Worm (Caenorhabditis elegans) whole organism, midembryonic: ENCODE results near the gene fbxb-64.
"Not testable (repeated sequence)": the region's sequence is repeated elsewhere in the genome, so short reads cannot be mapped to it uniquely, and the experiment has no call there.

Experiments used
- T22C8.4 ChIP-seq: fragments of 200-800 bp; sonication (Bioruptor generic); IDR thresholded peaks from 2 replicates; pipeline ENCODE4 v1.3.6; 2022; ENCODE audit warnings: missing genetic modification characterization, missing compliant biosample characterization
- cog-1 ChIP-seq: sonication (generic microtip); optimal IDR thresholded peaks from 2 replicates; lab custom pipeline; 2016; ENCODE audit warnings: missing genetic modification characterization, missing compliant biosample characterization
- flt-1 ChIP-seq: fragments of 200-800 bp; sonication (Bioruptor generic); IDR thresholded peaks from 2 replicates; pipeline ENCODE4 v1.3.6; 2022; ENCODE audit warnings: missing genetic modification characterization, missing compliant biosample characterization
- klf-2 ChIP-seq: fragments of 200-800 bp; sonication (Bioruptor generic); conservative IDR thresholded peaks from 2 replicates; pipeline ENCODE4 v1.3.6; 2022; ENCODE audit warnings: missing genetic modification reagents, missing genetic modification characterization, missing compliant biosample characterization
- med-1 ChIP-seq: sonication (generic microtip); optimal IDR thresholded peaks from 2 replicates; lab custom pipeline; 2017; ENCODE audit warnings: missing genetic modification characterization, mild to moderate bottlenecking, missing compliant biosample characterization, antibody characterized with exemption, missing genetic modification reagents; ENCODE audit not compliant: insufficient read depth
- ref-1 ChIP-seq: fragments of 200-800 bp; sonication (Bioruptor generic); conservative IDR thresholded peaks from 2 replicates; pipeline ENCODE4 v1.3.6; 2022; ENCODE audit warnings: missing genetic modification reagents, missing genetic modification characterization, missing compliant biosample characterization
- tab-1 ChIP-seq: fragments of 200-800 bp; sonication (Bioruptor generic); IDR thresholded peaks from 2 replicates; pipeline ENCODE4 v1.3.6; 2022; ENCODE audit warnings: missing genetic modification characterization, missing compliant biosample characterization
- ztf-23 ChIP-seq: fragments of 200-800 bp; sonication (Bioruptor generic); IDR thresholded peaks from 2 replicates; pipeline ENCODE4 v1.3.6; 2022; ENCODE audit warnings: missing genetic modification reagents, missing genetic modification characterization, missing compliant biosample characterization
- ztf-29 ChIP-seq: fragments of 200-800 bp; sonication (Bioruptor generic); IDR thresholded peaks from 2 replicates; pipeline ENCODE4 v1.3.6; 2022; ENCODE audit warnings: missing genetic modification reagents, missing genetic modification characterization, missing compliant biosample characterization

The fbxb-64 gene

ce11 chrV:19297510-19297909 lies 15.6 kb upstream of the fbxb-64 start, which contains the start of gene fbxb-60:
TSS of gene fbxb-60 (plus strand) at chrV:19297810.
- TF ChIP-seq flt-1 (GFP tag; lab: Robert Waterston, UW), result no peak
- TF ChIP-seq T22C8.4, result peak; percentile 53; the same call in 1 of the 2 replicates

DNA sequence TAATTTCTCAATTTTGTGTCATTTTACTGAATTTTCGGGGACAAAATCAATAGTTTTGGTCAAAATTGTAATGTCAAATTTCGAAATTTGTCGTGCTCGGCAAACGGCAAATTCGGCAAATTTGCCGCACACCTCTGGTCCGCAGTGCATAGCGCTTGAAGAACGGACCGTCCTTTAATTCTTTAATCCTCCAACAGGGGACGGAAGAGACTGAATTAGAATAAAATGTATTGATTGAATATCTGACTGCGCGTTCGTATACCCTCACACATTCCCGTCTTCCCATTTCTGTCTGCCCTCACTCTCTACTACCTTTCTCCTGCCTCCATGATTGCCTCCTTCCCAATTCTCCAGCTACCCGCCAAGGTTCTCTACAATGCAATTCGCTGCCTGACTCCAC lies 13.8 kb upstream of the fbxb-64 start, which contains the start of gene F55C9.14:
Gene F55C9.14, plus strand, starts transcription at position 301 of the 400 bp plus-strand sequence.
- no peak for TF ChIP-seq med-1 (GFP tag; lab: Kevin White, UChicago)
- no peak for TF ChIP-seq T22C8.4
- TF ChIP-seq flt-1 (GFP tag; lab: Robert Waterston, UW), result no peak
- no peak for TF ChIP-seq ztf-23 (GFP tag; lab: Robert Waterston, UW)
- TF ChIP-seq ref-1, result no peak
- TF ChIP-seq cog-1 (tag; lab: Kevin White, UChicago), result no peak
- TF ChIP-seq klf-2 (GFP tag; lab: Robert Waterston, UW), result no peak
- no peak for TF ChIP-seq ztf-29 (GFP tag; lab: Robert Waterston, UW)
- no peak for TF ChIP-seq tab-1 (GFP tag; lab: Robert Waterston, UW)

DNA sequence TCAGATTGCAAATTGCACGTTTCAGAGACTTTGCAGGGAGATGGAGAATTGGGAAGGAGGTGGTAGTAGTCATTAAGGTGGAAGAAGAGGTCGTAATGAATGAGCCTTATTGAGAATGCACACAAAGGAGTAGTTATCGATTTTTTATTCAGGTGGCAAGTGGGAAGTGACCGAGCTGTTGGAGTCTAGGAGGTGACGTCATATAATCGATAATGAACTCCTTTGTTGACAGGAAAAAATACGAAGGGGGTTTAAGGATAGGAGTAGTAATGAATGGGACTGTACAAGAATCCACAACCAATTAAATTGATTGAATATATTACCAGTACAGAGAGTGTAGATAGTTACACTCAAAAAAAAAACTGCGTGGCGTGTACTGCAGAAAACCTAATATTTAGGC lies 11.1 kb upstream of the fbxb-64 start, which contains the start of gene fbxb-62:
Gene fbxb-62, minus strand, starts transcription at position 101 of the 400 bp plus-strand sequence.
- TF ChIP-seq med-1 (GFP tag; lab: Kevin White, UChicago) (no peak), T22C8.4 (0 out of 2 replicates have a peak, but pooled peaks have one; percentile 29)

ce11 chrV:19303589-19304174 lies 9.4 kb upstream of the fbxb-64 start, which contains the start of the genes fbxb-63 and fbxb-61:
TSS of gene fbxb-63 (minus strand) at chrV:19303730.
TSS of gene fbxb-61 (plus strand) at chrV:19304124.
- TF ChIP-seq ztf-29 (GFP tag; lab: Robert Waterston, UW) (no peak), T22C8.4 (peak; percentile 63; the same call in 1 of the 2 replicates)

DNA sequence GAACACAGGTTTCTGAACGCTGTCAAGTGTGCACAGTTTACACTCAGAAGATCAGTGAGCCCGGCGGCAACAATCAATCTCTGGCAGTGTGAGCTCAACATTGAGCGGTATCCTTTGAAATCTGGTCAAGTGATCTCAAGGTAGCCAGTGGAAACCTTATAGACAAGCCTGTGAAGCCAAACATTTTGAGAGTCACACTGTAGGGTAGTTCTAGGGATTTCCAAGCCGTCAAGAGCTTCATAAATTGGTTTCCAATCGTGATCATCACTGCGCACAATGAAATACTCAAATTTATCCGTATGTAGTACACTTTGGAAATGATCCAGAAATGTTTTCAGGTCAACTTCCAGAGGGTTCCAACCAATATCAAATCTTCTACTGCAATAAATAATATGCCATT lies 6.2 kb upstream of the fbxb-64 start, which contains the start of gene F55C9.15:
Gene F55C9.15, minus strand, starts transcription at position 101 of the 400 bp plus-strand sequence.
- TF ChIP-seq med-1 (GFP tag; lab: Kevin White, UChicago) (no peak), cog-1 (tag; lab: Kevin White, UChicago) (no peak), ref-1 (no peak), flt-1 (GFP tag; lab: Robert Waterston, UW) (no peak), ztf-23 (GFP tag; lab: Robert Waterston, UW) (no peak), tab-1 (GFP tag; lab: Robert Waterston, UW) (no peak), klf-2 (GFP tag; lab: Robert Waterston, UW) (no peak)

ce11 chrV:19308137-19308536 lies 4.9 kb upstream of the fbxb-64 start:
- TF ChIP-seq med-1 (GFP tag; lab: Kevin White, UChicago) (no peak), klf-2 (GFP tag; lab: Robert Waterston, UW) (no peak), ztf-23 (GFP tag; lab: Robert Waterston, UW) (no peak), ref-1 (no peak), ztf-29 (GFP tag; lab: Robert Waterston, UW) (no peak)

DNA sequence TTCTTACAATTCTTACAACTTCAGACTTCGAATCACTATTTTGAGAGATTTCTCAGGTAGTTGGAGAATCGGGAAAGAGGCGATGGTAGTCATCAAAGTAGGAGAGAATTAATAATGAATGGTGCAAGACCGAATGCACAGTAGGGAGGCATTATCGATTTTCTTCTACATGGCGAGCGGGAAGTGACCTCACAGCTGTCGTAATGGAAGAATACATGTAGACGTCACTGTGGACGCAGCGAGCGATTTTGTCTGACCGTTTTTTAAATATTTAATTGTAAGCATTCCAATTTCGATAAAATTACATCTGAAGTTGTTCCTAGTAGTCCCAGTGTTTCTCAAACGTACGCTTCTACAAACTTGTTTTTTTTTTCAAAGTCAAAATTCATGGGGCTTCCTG lies 3.5 kb upstream of the fbxb-64 start, which contains the start of gene F55C9.11:
Gene F55C9.11, minus strand, starts transcription at position 101 of the 400 bp plus-strand sequence.
- no peak for TF ChIP-seq cog-1 (tag; lab: Kevin White, UChicago)
- peak; percentile 30; the same call in 1 of the 2 replicates for TF ChIP-seq T22C8.4
- TF ChIP-seq med-1 (GFP tag; lab: Kevin White, UChicago), result no peak

- TF ChIP-seq T22C8.4 (no peak), med-1 (GFP tag; lab: Kevin White, UChicago) (no peak), ref-1 (no peak), flt-1 (GFP tag; lab: Robert Waterston, UW) (no peak), klf-2 (GFP tag; lab: Robert Waterston, UW) (no peak), ztf-23 (GFP tag; lab: Robert Waterston, UW) (no peak), cog-1 (tag; lab: Kevin White, UChicago) (no peak), tab-1 (GFP tag; lab: Robert Waterston, UW) (no peak), ztf-29 (GFP tag; lab: Robert Waterston, UW) (no peak)
These were observed 1.7 kb upstream of the fbxb-64 start, which contains the start of gene C43D7.8 for ce11 chrV:19311391-19311790. TSS of gene C43D7.8 (minus strand) at chrV:19311491.

- not testable (repeated sequence) for TF ChIP-seq flt-1, ztf-29, klf-2 (GFP tag; lab: Robert Waterston, UW)
These were observed 4.0 kb downstream of the fbxb-64 start, which contains the start of gene srh-208 for ce11 chrV:19317058-19317457. TSS of gene srh-208 (plus strand) at chrV:19317358.

DNA sequence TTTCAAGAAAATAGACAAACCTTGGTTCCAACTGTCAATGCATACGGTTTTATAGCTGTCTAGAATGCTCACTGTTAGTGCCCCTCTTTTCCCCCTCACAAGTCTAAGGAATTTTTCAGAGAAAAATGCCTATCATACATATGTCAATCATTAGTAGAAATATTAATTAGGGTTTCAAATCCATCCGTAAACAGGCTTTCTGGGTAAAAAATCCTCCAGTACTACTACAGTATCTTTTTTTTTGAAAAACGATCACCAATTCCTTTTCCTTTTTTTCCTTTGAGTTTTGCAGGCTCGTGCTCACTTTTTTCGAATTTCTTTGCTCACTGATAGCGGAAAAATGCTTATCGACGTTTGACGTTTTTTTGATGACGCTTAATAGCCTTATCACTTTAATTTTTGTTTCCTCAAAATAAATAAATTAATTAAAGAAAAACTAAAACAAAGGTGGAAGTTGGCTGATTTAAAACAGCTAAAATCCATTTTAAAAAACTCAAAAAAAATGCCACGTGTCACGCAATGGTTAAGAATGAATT lies 6.5 kb downstream of the fbxb-64 start, which contains the start of gene C43D7.7:
Gene C43D7.7, minus strand, starts transcription at position 51 of the 536 bp plus-strand sequence.
- no peak for TF ChIP-seq tab-1 (GFP tag; lab: Robert Waterston, UW)

DNA sequence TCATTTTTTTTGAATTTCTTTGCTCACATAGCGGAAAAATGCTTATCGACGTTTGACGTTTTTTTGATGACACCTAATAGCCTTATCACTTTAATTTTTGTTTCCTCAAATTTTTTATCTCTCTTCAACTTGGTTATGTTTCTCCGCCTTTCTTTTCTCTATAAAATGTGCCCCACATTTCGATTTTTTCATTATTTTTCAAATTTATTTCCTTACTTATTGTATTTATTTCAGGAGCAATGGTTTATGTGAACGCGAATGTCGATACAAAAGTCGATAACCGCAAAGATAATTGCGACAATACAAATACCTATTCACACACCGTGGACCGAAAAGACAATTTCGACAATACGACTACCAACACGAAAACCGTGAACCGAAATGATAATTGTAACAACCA lies 7.3 kb downstream of the fbxb-64 start, which contains the start of gene sdz-6:
Gene sdz-6, plus strand, starts transcription at position 229 of the 400 bp plus-strand sequence.
- TF ChIP-seq flt-1 (GFP tag; lab: Robert Waterston, UW), result no peak
- TF ChIP-seq klf-2 (GFP tag; lab: Robert Waterston, UW), result no peak
- TF ChIP-seq cog-1 (tag; lab: Kevin White, UChicago), result no peak
- no peak for TF ChIP-seq ztf-29 (GFP tag; lab: Robert Waterston, UW)
- no peak for TF ChIP-seq T22C8.4
- TF ChIP-seq tab-1 (GFP tag; lab: Robert Waterston, UW), result no peak
- TF ChIP-seq ref-1, result no peak
- TF ChIP-seq med-1 (GFP tag; lab: Kevin White, UChicago), result no peak
- TF ChIP-seq ztf-23 (GFP tag; lab: Robert Waterston, UW), result no peak
